Worm (Caenorhabditis elegans) whole organism, young adult: ENCODE measurements around the gene zig-12.

ENCODE experiments used
- T07F8.4 ChIP-seq: sonication (generic microtip); optimal IDR thresholded peaks from 2 replicates; lab custom pipeline; 2016; ENCODE audit warnings: mild to moderate bottlenecking, missing genetic modification characterization, moderate library complexity, missing compliant biosample characterization
- ceh-27 ChIP-seq: fragments of 200-800 bp; sonication (Bioruptor generic); optimal IDR thresholded peaks from 2 replicates; lab custom pipeline; 2018; ENCODE audit warnings: mild to moderate bottlenecking, missing genetic modification characterization, moderate library complexity, missing compliant biosample characterization
- ceh-58 ChIP-seq: fragments of 200-800 bp; sonication (Bioruptor generic); IDR thresholded peaks from 2 replicates; pipeline ENCODE4 v1.3.6; 2022; ENCODE audit warnings: missing genetic modification characterization, missing compliant biosample characterization
- dpl-1 ChIP-seq: fragments of 150-350 bp; optimal IDR thresholded peaks from 2 replicates; lab custom pipeline; 2014; ENCODE audit warnings: missing biosample characterization, missing genetic modification reagents, missing genetic modification characterization
- egl-18 ChIP-seq: fragments of 200-800 bp; sonication (Bioruptor generic); IDR thresholded peaks from 2 replicates; pipeline ENCODE4 v1.3.6; 2022; ENCODE audit warnings: missing genetic modification reagents, missing genetic modification characterization, missing compliant biosample characterization
- fkh-3 ChIP-seq: sonication (generic microtip); optimal IDR thresholded peaks from 2 replicates; lab custom pipeline; 2016; ENCODE audit warnings: mild to moderate bottlenecking, missing genetic modification characterization, missing compliant biosample characterization
- lsy-27 ChIP-seq: sonication (generic microtip); optimal IDR thresholded peaks from 2 replicates; lab custom pipeline; 2017; ENCODE audit warnings: missing genetic modification characterization, mild to moderate bottlenecking, missing compliant biosample characterization, antibody characterized with exemption, missing genotype, borderline replicate concordance; ENCODE audit not compliant: insufficient read depth
- madf-6 ChIP-seq: fragments of 200-800 bp; sonication (Bioruptor generic); IDR thresholded peaks from 2 replicates; pipeline ENCODE4 v1.3.6; 2022; ENCODE audit warnings: missing genetic modification reagents, missing genetic modification characterization, missing compliant biosample characterization
- nhr-179 ChIP-seq: sonication (generic microtip); optimal IDR thresholded peaks from 2 replicates; lab custom pipeline; 2016; ENCODE audit warnings: mild to moderate bottlenecking, missing genetic modification characterization, missing compliant biosample characterization
- nhr-90 ChIP-seq: sonication (generic microtip); optimal IDR thresholded peaks from 2 replicates; lab custom pipeline; 2016; ENCODE audit warnings: missing genotype, mild to moderate bottlenecking, missing genetic modification characterization, missing compliant biosample characterization
- snpc-3.4 ChIP-seq: sonication (generic microtip); optimal IDR thresholded peaks from 2 replicates; lab custom pipeline; 2017; ENCODE audit warnings: missing genetic modification characterization, mild to moderate bottlenecking, missing compliant biosample characterization, antibody characterized with exemption, moderate library complexity, missing genotype, missing genetic modification reagents
- snpc-4 ChIP-seq, 5 experiments: fragments of 150-350 bp in 1 of 5; sonication (generic microtip) in 4 of 5; optimal IDR thresholded peaks; 2 replicates each; lab custom pipeline; 2014 to 2018; ENCODE audit warnings: missing genetic modification characterization in 5 of 5, missing biosample characterization in 3 of 5, antibody characterized with exemption in 2 of 5, mild to moderate bottlenecking in 2 of 5, missing compliant biosample characterization in 2 of 5, missing genotype in 2 of 5, moderate library complexity in 2 of 5, missing genetic modification reagents in 1 of 5
- unc-130 ChIP-seq: sonication (generic microtip); optimal IDR thresholded peaks from 2 replicates; lab custom pipeline; 2016; ENCODE audit warnings: missing genetic modification reagents, missing genetic modification characterization, missing compliant biosample characterization
- zim-3 ChIP-seq: sonication (generic microtip); optimal IDR thresholded peaks from 2 replicates; lab custom pipeline; 2017; ENCODE audit warnings: mild to moderate bottlenecking, missing genetic modification characterization, moderate library complexity, missing compliant biosample characterization

DNA sequence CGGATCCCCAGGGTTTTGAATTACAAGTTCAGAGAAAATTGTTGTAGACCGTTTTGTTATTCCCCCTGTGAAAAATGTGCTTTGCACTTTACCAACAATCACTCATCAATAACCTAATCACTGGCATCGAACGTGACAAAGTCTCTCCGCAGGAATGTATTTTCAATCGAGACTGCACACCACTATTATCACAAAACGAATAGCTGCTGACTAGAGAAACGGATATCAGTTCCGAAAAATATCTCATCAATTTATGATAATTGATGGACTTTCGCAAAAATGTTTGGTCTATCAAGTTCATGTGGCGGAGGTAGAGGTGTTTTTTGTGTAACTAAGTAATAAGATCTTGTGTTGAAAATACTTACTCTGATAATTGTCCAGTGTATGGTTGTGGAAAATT, 2.6 kb upstream of the zig-12 start:
- no peak for TF ChIP-seq nhr-179 (tag; lab: Kevin White, UChicago)
- no peak for TF ChIP-seq snpc-4 (GFP tag; optimal IDR thresholded peaks at IDR 0.05; lab: Kevin White, UChicago)
- TF ChIP-seq snpc-4 (tag; optimal IDR thresholded peaks at IDR 0.05; lab: Kevin White, UChicago): no peak
- no peak for TF ChIP-seq ceh-58 (GFP tag; lab: Robert Waterston, UW)
- TF ChIP-seq egl-18 (GFP tag; lab: Robert Waterston, UW): no peak
- no peak for TF ChIP-seq nhr-90 (tag; lab: Kevin White, UChicago)
- no peak for TF ChIP-seq madf-6 (GFP tag; lab: Robert Waterston, UW)
- TF ChIP-seq T07F8.4 (tag; lab: Kevin White, UChicago): no peak
- TF ChIP-seq unc-130: no peak
- no peak for TF ChIP-seq fkh-3 (tag; lab: Kevin White, UChicago)
- TF ChIP-seq snpc-3.4: no peak
- TF ChIP-seq zim-3: no peak
- no peak for TF ChIP-seq ceh-27
- no peak for TF ChIP-seq dpl-1 (GFP tag; lab: Kevin White, UChicago)
- TF ChIP-seq lsy-27 (tag; lab: Kevin White, UChicago): no peak
